Worm (Caenorhabditis elegans) whole organism, late embryonic: ENCODE data around the gene C05C8.8.

Experiments
- ceh-45 ChIP-seq: fragments of 200-800 bp; sonication (Bioruptor generic); IDR thresholded peaks from 2 replicates; pipeline ENCODE4 v1.3.6; 2022; ENCODE audit warnings: missing genetic modification reagents, missing genetic modification characterization, missing compliant biosample characterization
- fkh-10 ChIP-seq: fragments of 150-350 bp; optimal IDR thresholded peaks from 2 replicates; lab custom pipeline; 2014; ENCODE audit warnings: missing biosample characterization, missing genetic modification reagents, missing genetic modification characterization
- nhr-11 ChIP-seq: fragments of 150-350 bp; optimal IDR thresholded peaks from 2 replicates; lab custom pipeline; 2014; ENCODE audit warnings: missing biosample characterization, missing genetic modification characterization
- pha-4 ChIP-seq: fragments of 150-350 bp; optimal IDR thresholded peaks from 2 replicates; lab custom pipeline; 2018; ENCODE audit warnings: missing biosample characterization, missing genetic modification reagents, missing genetic modification characterization
- ref-2 ChIP-seq: sonication (generic microtip); optimal IDR thresholded peaks from 2 replicates; lab custom pipeline; 2016; ENCODE audit warnings: missing genetic modification characterization, missing compliant biosample characterization

DNA sequence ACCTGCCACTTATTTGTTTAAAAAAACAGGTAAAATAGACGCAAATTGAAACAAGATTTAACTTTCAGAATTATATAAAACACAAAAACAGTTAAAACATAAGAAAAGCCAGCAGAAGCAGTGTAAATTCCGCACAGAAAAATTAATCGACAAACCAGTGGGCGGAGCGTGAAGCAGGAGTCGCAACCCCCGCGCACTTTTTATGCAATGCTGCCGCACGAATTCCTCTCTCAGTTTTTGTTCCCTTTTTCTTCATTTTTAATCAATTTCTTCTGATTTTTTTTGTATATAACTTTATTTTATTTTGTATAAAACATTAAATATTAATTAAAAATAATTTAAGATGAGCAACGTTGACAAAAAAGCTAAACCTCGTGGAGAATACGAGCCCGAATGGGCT, 24.1 kb downstream of the C05C8.8 start, which contains the start of the genes gei-6 and krr-1:
- TF ChIP-seq pha-4 (tag; lab: Kevin White, UChicago), result no peak
- no peak for TF ChIP-seq nhr-11 (tag; lab: Kevin White, UChicago)
- TF ChIP-seq ref-2 (tag; lab: Kevin White, UChicago), result peak; percentile 87
- peak; percentile 25 for TF ChIP-seq fkh-10 (GFP tag; lab: Kevin White, UChicago)
- TF ChIP-seq ceh-45 (GFP tag; lab: Robert Waterston, UW), result peak; percentile 55; the same call in 1 of the 2 replicates
